Worm (Caenorhabditis elegans) whole organism, L1 larva: ENCODE results near the gene swan-2.

Experiments used
- C34B4.2 ChIP-seq: sonication (generic microtip); optimal IDR thresholded peaks from 2 replicates; lab custom pipeline; 2017; ENCODE audit warnings: mild to moderate bottlenecking, missing genetic modification characterization, missing compliant biosample characterization
- alr-1 ChIP-seq: fragments of 200-800 bp; sonication (Bioruptor generic); optimal IDR thresholded peaks from 2 replicates; lab custom pipeline; 2018; ENCODE audit warnings: borderline replicate concordance, mild to moderate bottlenecking, missing genetic modification characterization, missing compliant biosample characterization
- ama-1 ChIP-seq: fragments of 150-350 bp; optimal IDR thresholded peaks from 2 replicates; lab custom pipeline; 2014
- ceh-8 ChIP-seq: fragments of 200-800 bp; sonication (Bioruptor generic); optimal IDR thresholded peaks from 2 replicates; lab custom pipeline; 2018; ENCODE audit warnings: mild to moderate bottlenecking, missing genetic modification characterization, moderate library complexity, missing compliant biosample characterization
- ceh-88 ChIP-seq: fragments of 200-800 bp; sonication (Bioruptor generic); IDR thresholded peaks from 2 replicates; pipeline ENCODE4 v1.3.6; 2022; ENCODE audit warnings: missing genetic modification characterization, missing compliant biosample characterization
- ceh-90 ChIP-seq: sonication (generic microtip); optimal IDR thresholded peaks from 2 replicates; lab custom pipeline; 2016; ENCODE audit warnings: missing genetic modification characterization, missing compliant biosample characterization
- dpl-1 ChIP-seq, 3 experiments: fragments of 150-350 bp in 2 of 3; sonication (generic microtip) in 1 of 3; optimal IDR thresholded peaks; 2 replicates each; lab custom pipeline; 2014 to 2017; ENCODE audit warnings: missing biosample characterization in 3 of 3, missing genetic modification characterization in 3 of 3, missing genetic modification reagents in 3 of 3
- dsc-1 ChIP-seq: sonication (generic microtip); optimal IDR thresholded peaks from 2 replicates; lab custom pipeline; 2016; ENCODE audit warnings: mild to moderate bottlenecking, missing genetic modification characterization, missing compliant biosample characterization
- egl-27 ChIP-seq, 2 experiments: fragments of 150-350 bp in 1 of 2; sonication (generic microtip); optimal IDR thresholded peaks; 3 replicates each; lab custom pipeline; 2017 to 2018; ENCODE audit warnings: missing biosample characterization in 2 of 2, missing genetic modification characterization in 2 of 2, missing genetic modification reagents in 2 of 2
- elt-2 ChIP-seq: sonication (generic microtip); optimal IDR thresholded peaks from 2 replicates; lab custom pipeline; 2016; ENCODE audit warnings: missing genetic modification characterization, mild to moderate bottlenecking, inconsistent platforms, missing compliant biosample characterization, missing genetic modification reagents
- elt-3 ChIP-seq, 6 experiments: fragments of 150-350 bp in 1 of 6; sonication (generic microtip); optimal IDR thresholded peaks; 2 replicates each; lab custom pipeline; 2017 to 2018; ENCODE audit warnings: missing biosample characterization in 6 of 6, missing genetic modification characterization in 6 of 6, inconsistent platforms in 1 of 6
- fkh-10 ChIP-seq: sonication (generic microtip); optimal IDR thresholded peaks from 2 replicates; lab custom pipeline; 2017; ENCODE audit warnings: missing biosample characterization, missing genetic modification reagents, missing genetic modification characterization
- fkh-8 ChIP-seq: sonication (generic microtip); optimal IDR thresholded peaks from 2 replicates; lab custom pipeline; 2016; ENCODE audit warnings: mild to moderate bottlenecking, missing genetic modification characterization, missing compliant biosample characterization
- fos-1 ChIP-seq: fragments of 150-350 bp; optimal IDR thresholded peaks from 2 replicates; lab custom pipeline; 2014; ENCODE audit warnings: missing biosample characterization, missing genetic modification characterization
- hpl-2 ChIP-seq: fragments of 150-350 bp; optimal IDR thresholded peaks from 2 replicates; lab custom pipeline; 2014; ENCODE audit warnings: missing biosample characterization, missing genetic modification reagents, missing genetic modification characterization
- irx-1 ChIP-seq: sonication (generic microtip); optimal IDR thresholded peaks from 2 replicates; lab custom pipeline; 2016; ENCODE audit warnings: missing genetic modification characterization, missing compliant biosample characterization
- isw-1 ChIP-seq: fragments of 200-800 bp; sonication (Bioruptor generic); IDR thresholded peaks from 2 replicates; pipeline ENCODE4 v1.3.6; 2022; ENCODE audit warnings: missing genetic modification characterization, missing compliant biosample characterization
- lin-15B ChIP-seq: fragments of 150-350 bp; sonication (generic microtip); optimal IDR thresholded peaks from 3 replicates; lab custom pipeline; 2014; ENCODE audit warnings: missing biosample characterization, missing genetic modification characterization
- lin-35 ChIP-seq, 2 experiments: fragments of 150-350 bp; optimal IDR thresholded peaks; 2 replicates each; lab custom pipeline; 2014; ENCODE audit warnings: missing biosample characterization in 2 of 2, missing genetic modification characterization in 2 of 2, missing genetic modification reagents in 2 of 2
- lin-39 ChIP-seq: fragments of 150-350 bp; optimal IDR thresholded peaks from 2 replicates; lab custom pipeline; 2014; ENCODE audit warnings: missing biosample characterization, missing genetic modification reagents, missing genetic modification characterization
- lsy-2 ChIP-seq, 2 experiments: fragments of 150-350 bp; optimal IDR thresholded peaks; 2 replicates each; lab custom pipeline; 2014; ENCODE audit warnings: missing biosample characterization in 2 of 2, missing genetic modification characterization in 2 of 2
- mdl-1 ChIP-seq, 2 experiments: fragments of 150-350 bp; optimal IDR thresholded peaks; 2 replicates each; lab custom pipeline; 2014 to 2017; ENCODE audit warnings: missing biosample characterization in 2 of 2, missing genetic modification characterization in 2 of 2, inconsistent platforms in 1 of 2
- nhr-11 ChIP-seq: fragments of 150-350 bp; optimal IDR thresholded peaks from 2 replicates; lab custom pipeline; 2014; ENCODE audit warnings: missing biosample characterization, missing genetic modification characterization
- nhr-20 ChIP-seq: sonication (generic microtip); optimal IDR thresholded peaks from 2 replicates; lab custom pipeline; 2016; ENCODE audit warnings: mild to moderate bottlenecking, missing genetic modification characterization, missing compliant biosample characterization
- nhr-28 ChIP-seq: fragments of 150-350 bp; optimal IDR thresholded peaks from 2 replicates; lab custom pipeline; 2014; ENCODE audit warnings: missing biosample characterization, missing genetic modification characterization
- nhr-47 ChIP-seq: sonication (generic microtip); optimal IDR thresholded peaks from 2 replicates; lab custom pipeline; 2016; ENCODE audit warnings: mild to moderate bottlenecking, missing genetic modification characterization, moderate library complexity, missing compliant biosample characterization
- nhr-71 ChIP-seq: sonication (generic microtip); optimal IDR thresholded peaks from 2 replicates; lab custom pipeline; 2016; ENCODE audit warnings: mild to moderate bottlenecking, missing genetic modification characterization, moderate library complexity, missing compliant biosample characterization
- nhr-77 ChIP-seq: fragments of 150-350 bp; optimal IDR thresholded peaks from 2 replicates; lab custom pipeline; 2014; ENCODE audit warnings: missing biosample characterization, missing genetic modification characterization
- nhr-84 ChIP-seq: sonication (generic microtip); optimal IDR thresholded peaks from 2 replicates; lab custom pipeline; 2017; ENCODE audit warnings: missing biosample characterization, missing genetic modification characterization
- nhr-85 ChIP-seq: sonication (generic microtip); peaks from one replicate; lab custom pipeline; 2016; ENCODE audit warnings: missing genetic modification characterization, inconsistent platforms, missing compliant biosample characterization
- rnt-1 ChIP-seq: sonication (generic microtip); optimal IDR thresholded peaks from 2 replicates; lab custom pipeline; 2016; ENCODE audit warnings: mild to moderate bottlenecking, missing genetic modification characterization, moderate library complexity, missing compliant biosample characterization
- snu-23 ChIP-seq: sonication (generic microtip); optimal IDR thresholded peaks from 2 replicates; lab custom pipeline; 2016; ENCODE audit warnings: missing genetic modification characterization, missing compliant biosample characterization
- unc-62 ChIP-seq: fragments of 150-350 bp; optimal IDR thresholded peaks from 2 replicates; lab custom pipeline; 2014; ENCODE audit warnings: missing biosample characterization, missing genetic modification reagents, missing genetic modification characterization
- unc-86 ChIP-seq: sonication (generic microtip); optimal IDR thresholded peaks from 2 replicates; lab custom pipeline; 2016; ENCODE audit warnings: missing genetic modification characterization, missing compliant biosample characterization
- unc-98 ChIP-seq: fragments of 200-800 bp; sonication (Bioruptor generic); IDR thresholded peaks from 2 replicates; pipeline ENCODE4 v1.3.6; 2022; ENCODE audit warnings: missing genetic modification characterization, missing compliant biosample characterization
- zag-1 ChIP-seq: fragments of 150-350 bp; optimal IDR thresholded peaks from 2 replicates; lab custom pipeline; 2014; ENCODE audit warnings: missing biosample characterization, missing genetic modification characterization
- ztf-11 ChIP-seq, 2 experiments: sonication (generic microtip); optimal IDR thresholded peaks; 2 replicates each; lab custom pipeline; 2016 to 2017; ENCODE audit warnings: missing genetic modification characterization in 2 of 2, missing biosample characterization in 1 of 2, missing compliant biosample characterization in 1 of 2
- ztf-4 ChIP-seq: fragments of 150-350 bp; optimal IDR thresholded peaks from 2 replicates; lab custom pipeline; 2014; ENCODE audit warnings: missing biosample characterization, missing genetic modification characterization

swan-2 gene

ce11 chrV:13787225-13787898 lies 16.7 kb downstream of the swan-2 start, which contains the start of the genes F53C11.4 and F53C11.5 (continued):
- no peak for TF ChIP-seq ceh-90 (tag; lab: Kevin White, UChicago)
- TF ChIP-seq dpl-1 (GFP tag; optimal IDR thresholded peaks at IDR 0.05; lab: Kevin White, UChicago) = peak in 1 of 3 experiments; percentile 12
- TF ChIP-seq nhr-47 = no peak
- TF ChIP-seq snu-23 (GFP tag; lab: Kevin White, UChicago) = peak; percentile 17
- TF ChIP-seq nhr-11 (tag; lab: Kevin White, UChicago) = no peak
- TF ChIP-seq nhr-84 = no peak
- TF ChIP-seq, all 84 proteins: peak for 18

- TF ChIP-seq ceh-88 (GFP tag; lab: Robert Waterston, UW) (no peak), nhr-85 (peak; percentile 53)
These were observed 18.3 kb downstream of the swan-2 start for ce11 chrV:13785767-13786166.

- TF ChIP-seq ztf-4 (tag; lab: Kevin White, UChicago) = no peak
- no peak for TF ChIP-seq egl-27 (tag; optimal IDR thresholded peaks at IDR 0.05; lab: Kevin White, UChicago)
- TF ChIP-seq alr-1 (tag; lab: Kevin White, UChicago) = no peak
- TF ChIP-seq lin-35 (GFP tag; optimal IDR thresholded peaks at IDR 0.05; lab: Kevin White, UChicago) = peak in 1 of 2 experiments; percentile 49
- no peak for TF ChIP-seq dsc-1
- TF ChIP-seq fos-1 (tag; lab: Kevin White, UChicago) = no peak
- no peak for TF ChIP-seq elt-2 (tag; lab: Kevin White, UChicago)
- TF ChIP-seq lin-15B = no peak
- TF ChIP-seq fkh-10 (GFP tag; lab: Kevin White, UChicago) = no peak
- TF ChIP-seq nhr-77 (tag; lab: Kevin White, UChicago) = no peak
- no peak for TF ChIP-seq fkh-8
- no peak for TF ChIP-seq unc-86 (tag; lab: Kevin White, UChicago)
- no peak for TF ChIP-seq isw-1 (GFP tag; lab: Robert Waterston, UW)
- peak; percentile 11 for TF ChIP-seq rnt-1 (tag; lab: Kevin White, UChicago)
- no peak for TF ChIP-seq nhr-47
- TF ChIP-seq nhr-20 = peak; percentile 75
- TF ChIP-seq hpl-2 (GFP tag; lab: Kevin White, UChicago) = no peak
- peak; percentile 10 for TF ChIP-seq snu-23 (GFP tag; lab: Kevin White, UChicago)
- no peak for TF ChIP-seq ceh-8
- no peak for TF ChIP-seq mdl-1 (tag; optimal IDR thresholded peaks at IDR 0.05; lab: Kevin White, UChicago)
- TF ChIP-seq ceh-88 (GFP tag; lab: Robert Waterston, UW) = no peak
- no peak for TF ChIP-seq unc-62 (GFP tag; lab: Kevin White, UChicago)
- TF ChIP-seq unc-98 (GFP tag; lab: Robert Waterston, UW) = no peak
- TF ChIP-seq irx-1 (tag; lab: Kevin White, UChicago) = no peak
- TF ChIP-seq lsy-2 (tag; optimal IDR thresholded peaks at IDR 0.05; lab: Kevin White, UChicago) = no peak
- TF ChIP-seq C34B4.2 (tag; lab: Kevin White, UChicago) = no peak
- TF ChIP-seq elt-3 (tag; optimal IDR thresholded peaks at IDR 0.05; lab: Kevin White, UChicago) = no peak
- TF ChIP-seq zag-1 (tag; lab: Kevin White, UChicago) = no peak
- peak; percentile 40 for TF ChIP-seq nhr-71 (tag; lab: Kevin White, UChicago)
- no peak for TF ChIP-seq lin-39 (tag; lab: Kevin White, UChicago)
- no peak for TF ChIP-seq nhr-28 (tag; lab: Kevin White, UChicago)
- TF ChIP-seq ama-1 = no peak
- TF ChIP-seq ztf-11 (tag; optimal IDR thresholded peaks at IDR 0.05; lab: Kevin White, UChicago) = no peak
- TF ChIP-seq, all 84 proteins: peak for 5
These were observed 21.9 kb downstream of the swan-2 start, which contains the start of gene decr-1.1 for ce11 chrV:13782190-13782589. decr-1.1 (plus strand) TSS chrV:13782399.
